Fruit fly (Drosophila melanogaster) ovary, adult (tissue): ENCODE measurements around the gene CG33230.

Experiments
- CG17801 ChIP-seq: fragments of 200-800 bp; optimal IDR thresholded peaks from 2 replicates; lab custom pipeline; 2019; ENCODE audit warnings: missing biosample characterization, mild to moderate bottlenecking, missing genetic modification characterization, moderate library complexity; ENCODE audit not compliant: partially characterized antibody

The CG33230 gene

dm6 chr3L:1586266-1587054, 31.8 kb upstream of the CG33230 start:
- peak; percentile 67 for TF ChIP-seq CG17801 (GFP tag; lab: Kevin White, UChicago)

- TF ChIP-seq CG17801 (GFP tag; lab: Kevin White, UChicago), result peak; percentile 80
These were observed 30.9 kb upstream of the CG33230 start for dm6 chr3L:1587140-1587849.

DNA sequence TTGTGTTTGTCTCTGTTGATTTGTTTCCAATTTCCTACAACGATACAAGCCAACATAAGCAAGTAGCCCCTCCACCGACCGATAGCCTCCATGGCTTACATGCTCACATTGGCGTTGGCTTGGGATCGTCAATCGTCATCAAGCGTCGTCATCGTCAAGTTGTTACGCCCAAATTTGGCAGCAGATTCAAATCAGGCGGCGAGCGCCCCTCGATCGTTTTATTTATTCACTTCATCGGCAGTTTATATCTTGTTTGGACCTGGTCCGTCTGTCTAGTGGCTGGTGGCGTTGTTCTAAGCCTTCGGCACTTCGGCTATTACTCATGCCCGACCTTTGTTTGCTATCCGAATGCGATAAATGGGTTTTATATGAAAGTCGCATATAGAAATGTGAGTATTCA, 28.0 kb upstream of the CG33230 start:
- TF ChIP-seq CG17801 (GFP tag; lab: Kevin White, UChicago), result no peak

dm6 chr3L:1591692-1592371, 26.4 kb upstream of the CG33230 start:
- no peak for TF ChIP-seq CG17801 (GFP tag; lab: Kevin White, UChicago)

dm6 chr3L:1592822-1593452, 25.3 kb upstream of the CG33230 start:
- peak; percentile 40 for TF ChIP-seq CG17801 (GFP tag; lab: Kevin White, UChicago)

dm6 chr3L:1602064-1602832, 16.0 kb upstream of the CG33230 start, which contains the start of gene CG12104:
Gene CG12104, minus strand, starts transcription at chr3L:1602674.
- TF ChIP-seq CG17801 (GFP tag; lab: Kevin White, UChicago), result no peak

dm6 chr3L:1602833-1603128, 15.4 kb upstream of the CG33230 start, which contains the start of the genes CG18170 and CG33791:
Gene CG18170, plus strand, starts transcription at chr3L:1602954.
Gene CG33791, plus strand, starts transcription at chr3L:1602954.
- no peak for TF ChIP-seq CG17801 (GFP tag; lab: Kevin White, UChicago)

DNA sequence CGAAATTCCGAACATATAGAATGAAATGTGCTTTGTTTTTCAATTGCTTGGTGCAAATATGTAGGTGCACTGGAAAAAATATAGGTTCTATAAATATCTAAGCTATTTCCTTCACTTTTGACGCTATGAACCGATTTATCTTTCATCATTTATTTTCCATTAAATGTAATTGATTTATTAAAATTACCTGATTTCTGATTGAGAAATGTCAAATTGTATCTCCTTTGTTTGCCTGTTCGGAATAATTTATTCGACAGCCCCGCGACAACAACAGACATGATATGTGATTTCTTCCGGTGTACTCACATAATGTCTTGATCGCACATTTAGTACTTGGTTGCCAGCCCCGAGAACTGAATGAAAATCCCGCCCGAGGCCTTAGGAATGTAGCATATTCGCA, 8.6 kb upstream of the CG33230 start:
- TF ChIP-seq CG17801 (GFP tag; lab: Kevin White, UChicago), result no peak

DNA sequence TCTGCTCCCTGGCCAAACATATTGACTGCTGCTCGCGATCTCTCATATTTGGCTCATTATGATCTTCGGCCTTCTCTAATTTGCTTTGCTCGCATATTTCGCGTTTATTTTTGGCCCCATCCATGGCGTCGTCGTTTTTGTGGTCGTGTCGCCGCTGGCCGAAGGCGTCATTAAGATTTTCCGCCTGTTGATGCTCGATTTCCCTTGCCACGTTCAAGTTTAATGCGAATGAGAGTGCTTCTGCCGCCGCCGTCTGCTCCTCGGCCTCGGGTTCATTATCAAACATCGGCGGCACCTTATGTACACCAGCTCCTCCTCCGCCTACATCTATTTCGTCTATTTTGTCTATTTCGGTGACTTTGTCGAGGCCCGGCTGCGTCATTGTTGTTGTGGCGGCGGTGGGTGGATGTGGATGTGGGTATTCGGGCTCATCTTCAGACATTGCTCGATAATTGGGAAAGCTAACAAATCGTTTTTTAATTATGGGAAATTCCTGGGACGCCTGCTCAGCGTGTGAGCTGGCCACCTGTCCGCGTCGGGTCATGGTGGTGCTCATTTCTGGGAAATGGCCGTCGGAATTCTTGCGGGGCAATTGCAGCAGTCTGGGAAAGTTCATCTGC, 3.6 kb upstream of the CG33230 start:
- no peak for TF ChIP-seq CG17801 (GFP tag; lab: Kevin White, UChicago)

- no peak for TF ChIP-seq CG17801 (GFP tag; lab: Kevin White, UChicago)
These were observed 2.5 kb upstream of the CG33230 start, which contains the start of gene CG12105 for dm6 chr3L:1615701-1616100. Gene CG12105, minus strand, starts transcription at chr3L:1615801.

DNA sequence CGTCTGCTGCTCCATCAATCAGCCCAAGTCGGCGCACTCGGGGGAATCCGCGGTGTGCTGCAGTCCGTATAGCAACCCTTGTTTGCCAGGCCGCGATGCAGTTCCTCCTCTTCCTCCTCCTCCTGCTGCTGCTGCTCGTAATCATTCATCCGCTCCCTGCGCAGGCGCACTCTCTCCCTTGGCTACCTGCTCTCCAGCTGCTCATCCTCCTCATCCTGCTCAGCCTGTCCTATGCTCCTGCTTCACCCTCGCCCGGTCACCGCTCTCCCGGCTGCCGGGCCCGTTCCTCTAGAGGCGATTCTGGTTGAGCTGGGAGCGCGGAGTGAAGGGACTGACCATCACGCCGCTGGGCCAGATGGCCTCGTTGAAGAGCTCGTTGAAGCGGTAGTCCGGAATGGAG, 8.7 kb downstream of the CG33230 start:
- TF ChIP-seq CG17801 (GFP tag; lab: Kevin White, UChicago), result no peak

DNA sequence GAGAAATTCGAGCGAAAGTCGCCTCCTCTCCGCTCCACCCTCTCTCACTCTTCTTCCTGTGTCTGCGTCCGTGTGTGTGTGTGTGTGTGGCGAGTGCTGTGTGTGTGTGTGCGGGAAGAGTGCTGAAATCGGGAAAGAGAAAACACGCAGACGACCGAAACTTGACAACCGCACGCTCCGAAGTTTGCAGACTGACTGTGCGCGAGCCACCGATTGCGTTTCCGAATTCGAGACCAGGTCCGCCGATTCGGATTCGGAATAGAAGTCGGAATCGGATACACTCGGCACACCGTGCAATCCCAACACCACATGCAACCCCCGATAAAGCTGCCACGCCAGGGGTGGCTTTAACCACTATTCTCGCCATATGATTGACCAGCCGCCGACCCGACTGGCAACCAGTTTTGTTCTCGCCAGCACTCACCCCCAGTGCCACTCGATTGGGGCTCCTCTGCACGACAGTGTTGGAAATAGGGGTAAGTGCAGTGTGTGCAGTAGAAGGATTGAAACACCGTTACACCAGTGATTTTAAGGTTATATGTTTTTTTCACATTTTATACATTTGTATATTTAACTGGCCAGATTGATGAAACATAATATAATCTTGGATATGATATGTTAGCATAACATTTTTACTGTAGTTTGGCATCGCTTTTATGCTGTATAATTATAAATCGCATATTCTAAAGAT, 10.1 kb downstream of the CG33230 start, which contains the start of gene CG13928:
Gene CG13928, minus strand, starts transcription at position 202 of the 691 bp plus-strand sequence.
- no peak for TF ChIP-seq CG17801 (GFP tag; lab: Kevin White, UChicago)
